Fruit fly (Drosophila melanogaster): ENCODE measurements around the gene CG1317.

Gene CG1317

dm6 chr3L:2373421-2374043 lies 1.8 kb upstream of the CG1317 start, which contains the start of the genes mRpL23 and CG9004:
Gene mRpL23 (minus strand): TSS chr3L:2373704.
Gene CG9004 (plus strand): TSS chr3L:2373728.
- TF ChIP-seq Sin3A (optimal IDR thresholded peaks at IDR 0.05) (peak; percentile 2), h (optimal IDR thresholded peaks at IDR 0.05) (no peak)

- no peak for TF ChIP-seq ttk (optimal IDR thresholded peaks at IDR 0.05)
- no peak for TF ChIP-seq Sin3A (optimal IDR thresholded peaks at IDR 0.05)
- no peak for TF ChIP-seq Myc (optimal IDR thresholded peaks at IDR 0.05)
- TF ChIP-seq psq (optimal IDR thresholded peaks at IDR 0.05) = no peak
- no peak for TF ChIP-seq h (optimal IDR thresholded peaks at IDR 0.05)
- no peak for TF ChIP-seq insv (optimal IDR thresholded peaks at IDR 0.05)
These were observed 11.5 kb downstream of the CG1317 start, which contains the start of gene CG13801 for dm6 chr3L:2360257-2360656. Gene CG13801 (plus strand): TSS chr3L:2360557.

dm6 chr3L:2332228-2332627 lies 39.5 kb downstream of the CG1317 start:
- TF ChIP-seq psq (optimal IDR thresholded peaks at IDR 0.05) (no peak), Sin3A (optimal IDR thresholded peaks at IDR 0.05) (no peak)

dm6 chr3L:2328804-2329203 lies 42.9 kb downstream of the CG1317 start:
- no peak for TF ChIP-seq insv (optimal IDR thresholded peaks at IDR 0.05)
- TF ChIP-seq h (optimal IDR thresholded peaks at IDR 0.05) = no peak
- no peak for TF ChIP-seq psq (optimal IDR thresholded peaks at IDR 0.05)
- no peak for TF ChIP-seq ttk (optimal IDR thresholded peaks at IDR 0.05)

- TF ChIP-seq Myc (optimal IDR thresholded peaks at IDR 0.05) (no peak), Sin3A (optimal IDR thresholded peaks at IDR 0.05) (no peak), h (optimal IDR thresholded peaks at IDR 0.05) (no peak), insv (optimal IDR thresholded peaks at IDR 0.05) (no peak), ttk (optimal IDR thresholded peaks at IDR 0.05) (no peak), psq (optimal IDR thresholded peaks at IDR 0.05) (no peak)
These were observed 46.5 kb downstream of the CG1317 start for dm6 chr3L:2325276-2325675.

- no peak for TF ChIP-seq ttk (optimal IDR thresholded peaks at IDR 0.05)
- no peak for TF ChIP-seq Myc (optimal IDR thresholded peaks at IDR 0.05)
- no peak for TF ChIP-seq Sin3A (optimal IDR thresholded peaks at IDR 0.05)
These were observed 49.4 kb downstream of the CG1317 start, which contains the start of gene MsR1 for dm6 chr3L:2322257-2322776. Gene MsR1 (plus strand): TSS chr3L:2322693.

All from Kc167 (cell line).